Worm (Caenorhabditis elegans): Measurements from ENCODE around the gene R02F11.2.
"Not testable (repeated sequence)": the region's sequence is repeated elsewhere in the genome, so short reads cannot be mapped to it uniquely, and the experiment has no call there.

R02F11.2 gene

DNA sequence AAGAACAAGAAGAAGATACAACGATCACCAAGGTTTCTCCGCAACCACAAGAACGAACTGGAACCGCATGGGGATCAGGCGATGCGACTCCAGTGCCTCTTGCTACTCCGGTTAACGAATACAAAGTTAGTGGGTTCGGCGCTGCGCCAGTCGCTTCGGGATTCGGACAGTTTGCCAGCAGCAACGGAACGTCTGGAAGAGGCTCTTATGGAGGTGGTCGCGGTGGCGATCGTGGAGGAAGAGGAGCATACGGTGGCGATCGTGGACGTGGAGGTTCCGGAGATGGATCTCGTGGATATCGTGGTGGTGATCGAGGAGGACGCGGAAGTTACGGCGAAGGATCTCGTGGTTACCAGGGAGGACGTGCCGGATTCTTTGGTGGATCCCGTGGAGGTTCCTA is 36.4 kb upstream of the R02F11.2 start:
- TF ChIP-seq daf-12 (tag; optimal IDR thresholded peaks at IDR 0.05) (no peak), ceh-28 (tag; optimal IDR thresholded peaks at IDR 0.05) (no peak), tbx-2 (tag; optimal IDR thresholded peaks at IDR 0.05) (no peak), snpc-4 (tag; optimal IDR thresholded peaks at IDR 0.05) (no peak), nhr-77 (tag; optimal IDR thresholded peaks at IDR 0.05) (no peak), nhr-237 (tag; optimal IDR thresholded peaks at IDR 0.05) (no peak), eor-1 (tag; optimal IDR thresholded peaks at IDR 0.05) (no peak), nhr-12 (tag; optimal IDR thresholded peaks at IDR 0.05) (no peak), skn-1 (tag; optimal IDR thresholded peaks at IDR 0.05) (no peak), elt-1 (tag; optimal IDR thresholded peaks at IDR 0.05) (no peak), R02D3.7 (tag; optimal IDR thresholded peaks at IDR 0.05) (no peak), ZK546.5 (tag; optimal IDR thresholded peaks at IDR 0.05) (no peak), nhr-67 (tag; optimal IDR thresholded peaks at IDR 0.05) (no peak)

ce11 chrV:4758540-4758939 is 35.9 kb upstream of the R02F11.2 start:
- no peak for TF ChIP-seq fos-1 (tag; optimal IDR thresholded peaks at IDR 0.05)
- no peak for TF ChIP-seq snpc-4 (tag; optimal IDR thresholded peaks at IDR 0.05)
- TF ChIP-seq nhr-11 (tag; optimal IDR thresholded peaks at IDR 0.05) = no peak
- no peak for TF ChIP-seq elt-2 (tag; optimal IDR thresholded peaks at IDR 0.05)
- TF ChIP-seq ceh-28 (tag; optimal IDR thresholded peaks at IDR 0.05) = no peak
- no peak for TF ChIP-seq unc-39 (tag; optimal IDR thresholded peaks at IDR 0.05)
- TF ChIP-seq hmg-11 (tag; optimal IDR thresholded peaks at IDR 0.05) = no peak
- no peak for TF ChIP-seq ztf-11 (tag; optimal IDR thresholded peaks at IDR 0.05)
- no peak for TF ChIP-seq fkh-10 (GFP tag; optimal IDR thresholded peaks at IDR 0.05)

DNA sequence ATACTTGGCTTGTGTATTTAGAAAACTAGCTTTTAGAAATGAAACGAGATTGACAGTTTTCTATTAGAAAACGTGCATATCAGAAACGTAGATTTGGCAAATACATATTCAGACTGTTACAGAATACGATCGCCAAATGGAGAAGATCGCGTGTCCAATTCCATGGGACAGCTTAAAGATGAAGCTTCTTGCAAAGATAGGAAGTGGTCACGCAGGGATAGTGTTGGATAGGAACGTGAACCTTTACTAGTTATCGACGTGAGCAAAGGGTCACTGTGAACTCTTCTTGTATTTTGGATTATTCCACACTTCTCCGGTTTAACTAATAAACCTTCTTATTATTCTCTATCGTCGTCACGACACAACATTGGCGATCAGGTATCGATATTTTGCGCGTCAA is 33.7 kb upstream of the R02F11.2 start, which contains the start of gene bgnt-1.4:
Gene bgnt-1.4 (plus strand): TSS at position 301 of the 400 bp plus-strand sequence.
- not testable (repeated sequence) for TF ChIP-seq unc-39, lsy-12, lin-15B (tag; optimal IDR thresholded peaks at IDR 0.05)

DNA sequence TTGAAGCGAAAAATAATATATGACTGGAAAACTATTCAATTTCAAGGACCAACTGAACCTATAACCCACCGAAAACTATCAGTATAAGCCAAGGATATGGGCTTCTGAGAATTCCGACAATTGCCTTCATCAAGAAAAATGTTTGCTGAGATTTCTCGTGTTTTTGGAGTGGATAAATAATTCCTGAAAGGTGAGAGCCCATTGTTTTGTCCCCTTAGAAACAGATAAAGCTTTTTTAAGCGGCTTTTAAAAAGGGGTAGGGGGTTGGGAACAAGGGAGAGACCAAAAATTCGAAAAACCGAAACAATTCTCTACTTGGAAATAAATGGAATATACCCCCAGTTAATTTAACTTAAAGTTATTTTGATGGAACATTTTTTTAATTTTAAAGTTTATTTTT is 27.9 kb upstream of the R02F11.2 start, which contains the start of gene C18G1.8:
Gene C18G1.8 (minus strand): TSS at position 101 of the 400 bp plus-strand sequence.
- no peak for TF ChIP-seq snpc-4 (tag; optimal IDR thresholded peaks at IDR 0.05)
- TF ChIP-seq ztf-4 (tag; optimal IDR thresholded peaks at IDR 0.05) = no peak
- TF ChIP-seq nhr-67 (tag; optimal IDR thresholded peaks at IDR 0.05) = no peak
- TF ChIP-seq nhr-25 (tag; optimal IDR thresholded peaks at IDR 0.05) = no peak
- no peak for TF ChIP-seq pqm-1 (tag; optimal IDR thresholded peaks at IDR 0.05)
- no peak for TF ChIP-seq lin-39 (tag; optimal IDR thresholded peaks at IDR 0.05)
- no peak for TF ChIP-seq ztf-11 (tag; optimal IDR thresholded peaks at IDR 0.05)
- no peak for TF ChIP-seq elt-1 (tag; optimal IDR thresholded peaks at IDR 0.05)
- TF ChIP-seq mdl-1 (tag; optimal IDR thresholded peaks at IDR 0.05) = no peak
- no peak for TF ChIP-seq unc-39 (tag; optimal IDR thresholded peaks at IDR 0.05)
- no peak for TF ChIP-seq eor-1 (tag; optimal IDR thresholded peaks at IDR 0.05)

ce11 chrV:4769633-4770032 is 24.8 kb upstream of the R02F11.2 start, which contains the start of gene C18G1.9:
Gene C18G1.9, minus strand, starts transcription at chrV:4769733.
- TF ChIP-seq elt-2 (tag; optimal IDR thresholded peaks at IDR 0.05) (no peak), nhr-237 (tag; optimal IDR thresholded peaks at IDR 0.05) (no peak), ceh-16 (tag; optimal IDR thresholded peaks at IDR 0.05) (no peak), fkh-2 (tag; optimal IDR thresholded peaks at IDR 0.05) (no peak), mml-1 (tag; optimal IDR thresholded peaks at IDR 0.05) (no peak)

- TF ChIP-seq pqm-1 (tag; optimal IDR thresholded peaks at IDR 0.05) (peak; percentile 54), aly-2 (tag; optimal IDR thresholded peaks at IDR 0.05) (no peak), elt-2 (tag; optimal IDR thresholded peaks at IDR 0.05) (peak; percentile 71), mdl-1 (tag; optimal IDR thresholded peaks at IDR 0.05) (no peak)
Measured at ce11 chrV:4770408-4770947, 23.9 kb upstream of the R02F11.2 start, which contains the start of gene elt-7. Gene elt-7, plus strand, starts transcription at chrV:4770670.

ce11 chrV:4775140-4775539 is 19.3 kb upstream of the R02F11.2 start:
- TF ChIP-seq lin-39 (tag; optimal IDR thresholded peaks at IDR 0.05) (peak; percentile 38), pqm-1 (tag; optimal IDR thresholded peaks at IDR 0.05) (no peak), nfya-1 (tag; optimal IDR thresholded peaks at IDR 0.05; ENCODE audit: insufficient read depth) (peak; percentile 23)
